Worm (Caenorhabditis elegans): ENCODE data around the gene str-176.

DNA sequence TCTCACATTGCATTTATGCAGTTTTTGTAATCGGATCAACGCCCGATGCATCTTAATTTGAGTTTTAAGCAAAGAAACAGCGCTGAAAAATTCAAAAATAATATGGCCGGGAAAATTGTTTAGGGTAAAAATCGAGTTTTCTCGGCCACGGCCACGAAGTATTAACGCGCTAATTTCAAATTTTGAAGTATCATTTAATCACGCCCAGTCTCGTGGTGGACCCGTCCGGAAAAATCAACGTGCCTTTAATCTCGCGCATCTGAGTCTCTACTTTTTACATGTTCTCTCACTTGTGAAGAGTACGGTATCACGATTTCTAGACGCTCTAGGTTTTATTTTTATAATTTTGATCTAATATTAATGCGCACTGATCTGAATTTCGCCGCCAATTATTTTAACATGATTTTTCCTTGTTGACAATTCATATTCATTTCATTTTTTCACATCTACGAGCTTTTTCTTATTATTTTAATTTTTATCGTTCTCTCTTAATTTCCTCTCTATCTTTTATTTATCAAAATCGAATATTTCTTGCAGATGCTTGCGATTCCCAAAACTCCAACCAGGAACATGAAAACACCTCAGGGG lies 35.3 kb upstream of the str-176 start, which contains the start of the genes acdh-13 and mesp-1:
- TF ChIP-seq Y22D7AL.16 (tag; optimal IDR thresholded peaks at IDR 0.05) (no peak), unc-86 (tag; optimal IDR thresholded peaks at IDR 0.05) (no peak), pha-4 (tag; optimal IDR thresholded peaks at IDR 0.05) (no peak), nhr-11 (tag; optimal IDR thresholded peaks at IDR 0.05) (no peak), odd-2 (tag; optimal IDR thresholded peaks at IDR 0.05) (no peak), elt-2 (tag; optimal IDR thresholded peaks at IDR 0.05) (no peak), sox-4 (tag; optimal IDR thresholded peaks at IDR 0.05) (no peak)

All from whole organism, late embryonic.